Fruit fly (Drosophila melanogaster): ENCODE data around the gene Cog7.

dm6 chr3R:29903775-29904356 lies 29.0 kb downstream of the Cog7 start, which contains the start of gene CG15517:
- TF ChIP-seq pan (optimal IDR thresholded peaks at IDR 0.05): no peak
- no peak for TF ChIP-seq Dfd (GFP tag; optimal IDR thresholded peaks at IDR 0.05)
- TF ChIP-seq woc (GFP tag; optimal IDR thresholded peaks at IDR 0.05): no peak
- TF ChIP-seq usp (GFP tag; optimal IDR thresholded peaks at IDR 0.05): no peak
- TF ChIP-seq OdsH (GFP tag; optimal IDR thresholded peaks at IDR 0.05): no peak
- no peak for TF ChIP-seq h (GFP tag; optimal IDR thresholded peaks at IDR 0.05)
- no peak for TF ChIP-seq psq (GFP tag; optimal IDR thresholded peaks at IDR 0.05)
- TF ChIP-seq Abd-B (GFP tag; optimal IDR thresholded peaks at IDR 0.05): no peak
- TF ChIP-seq Mio (GFP tag; optimal IDR thresholded peaks at IDR 0.05): no peak
